Fruit fly (Drosophila melanogaster): Measurements from ENCODE around the gene Sry-delta.

The Sry-delta gene

DNA sequence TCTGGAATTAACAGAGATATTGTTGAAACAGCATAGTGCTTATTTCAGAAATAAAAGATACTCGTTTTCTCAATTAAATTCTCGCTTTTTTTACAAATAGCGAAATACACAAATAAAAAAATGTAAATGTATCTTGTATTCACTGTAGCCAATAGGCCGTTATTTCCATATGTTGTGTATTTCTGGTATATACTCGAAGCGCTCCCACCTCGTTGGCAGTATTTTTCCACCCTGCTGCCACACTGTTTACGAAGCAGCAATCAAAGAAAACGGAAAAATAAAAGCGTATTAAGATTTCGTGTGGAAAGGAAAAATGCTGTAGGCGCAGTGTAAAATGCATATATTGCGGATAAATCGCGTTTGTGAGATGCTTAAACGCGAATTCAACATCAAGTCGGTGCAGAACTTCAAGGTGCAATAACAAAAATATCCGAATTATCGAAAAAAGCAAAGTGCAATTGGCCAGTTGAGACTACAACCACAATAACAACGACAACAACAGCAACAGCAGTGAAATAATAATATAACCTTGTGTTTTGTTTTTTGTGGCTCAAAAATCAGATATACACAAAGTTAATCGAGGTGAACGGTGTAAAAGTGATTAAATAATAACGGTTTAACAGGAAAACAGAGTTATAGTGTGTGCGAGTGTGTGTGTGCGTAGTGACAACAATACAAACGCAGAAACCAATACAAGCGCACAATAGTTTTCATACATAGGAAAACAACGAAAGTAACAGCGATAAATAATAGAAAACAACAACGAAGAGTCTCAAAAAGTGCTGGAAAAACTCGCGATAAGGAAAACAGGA is 15.1 kb downstream of the Sry-delta start, which contains the start of gene sima (continued):
- TF ChIP-seq Scr (GFP tag; IDR thresholded peaks at IDR 0.05; ENCODE audit: partially characterized antibody) (peak; percentile 32; the same call in 1 of the 2 replicates), ttk (GFP tag; IDR thresholded peaks at IDR 0.05) (peak; percentile 30), CG4820 (GFP tag; optimal IDR thresholded peaks at IDR 0.05) (peak; percentile 8), tll (GFP tag; optimal IDR thresholded peaks at IDR 0.05) (no peak), pan (optimal IDR thresholded peaks at IDR 0.05) (no peak), pan (GFP tag; optimal IDR thresholded peaks at IDR 0.05 in 1 of 2, IDR thresholded peaks at IDR 0.05 in 1 of 2) (peak in 1 of 2 experiments; percentile 65), Blimp-1 (GFP tag; optimal IDR thresholded peaks at IDR 0.05) (peak; percentile 17), CG10321 (GFP tag; IDR thresholded peaks at IDR 0.05) (no peak), p53 (GFP tag; optimal IDR thresholded peaks at IDR 0.05) (peak; percentile 27), CG13287 (GFP tag; IDR thresholded peaks at IDR 0.05; ENCODE audit: partially characterized antibody) (peak; percentile 25; the same call in 1 of the 2 replicates), CG2678 (tag; optimal IDR thresholded peaks at IDR 0.05) (peak; percentile 28), CG16863 (GFP tag; optimal IDR thresholded peaks at IDR 0.05) (peak; percentile 23), chif (GFP tag; optimal IDR thresholded peaks at IDR 0.05) (peak; percentile 4 to 18), CG13775 (GFP tag; optimal IDR thresholded peaks at IDR 0.05) (no peak), ranshi (GFP tag; IDR thresholded peaks at IDR 0.05) (no peak), unc-4 (GFP tag; IDR thresholded peaks at IDR 0.05; ENCODE audit: partially characterized antibody) (0 out of 2 replicates have a peak, but pooled peaks have one; percentile 19), CG2120 (GFP tag; optimal IDR thresholded peaks at IDR 0.05) (peak; percentile 65)

DNA sequence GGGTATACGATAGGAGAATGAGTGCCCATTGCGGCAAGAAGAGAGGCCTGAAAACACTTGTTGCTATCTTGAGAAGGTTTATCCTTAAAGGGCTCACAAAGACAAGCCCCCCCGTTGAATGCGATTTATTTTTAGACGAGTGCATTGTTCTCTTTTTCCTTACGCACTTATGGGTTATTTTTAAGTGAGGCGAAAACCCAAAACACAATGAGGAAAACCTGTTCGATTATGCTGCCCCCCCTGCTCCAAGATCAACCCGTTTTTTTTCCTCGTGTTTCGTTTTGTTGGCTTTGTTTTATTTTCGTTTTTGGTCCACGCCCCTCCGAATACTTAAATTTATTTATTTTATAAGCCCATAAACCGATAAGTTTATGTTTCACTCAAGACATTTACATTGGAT is 16.8 kb downstream of the Sry-delta start:
- TF ChIP-seq oc (tag; optimal IDR thresholded peaks at IDR 0.05), result peak; percentile 62
- TF ChIP-seq pros (GFP tag; optimal IDR thresholded peaks at IDR 0.05), result peak; percentile 3
- TF ChIP-seq CG34224 (GFP tag; IDR thresholded peaks at IDR 0.05; ENCODE audit: partially characterized antibody), result peak; percentile 28; the same call in 1 of the 3 replicates
- no peak for TF ChIP-seq CG31441 (GFP tag; IDR thresholded peaks at IDR 0.05)
- TF ChIP-seq abd-A (tag; optimal IDR thresholded peaks at IDR 0.05), result peak; percentile 15
- peak; percentile 56; the same call in 1 of the 4 replicates for TF ChIP-seq chinmo (GFP tag; IDR thresholded peaks at IDR 0.05; ENCODE audit: partially characterized antibody)
- TF ChIP-seq kah (GFP tag; optimal IDR thresholded peaks at IDR 0.05), result peak; percentile 50
- peak; percentile 50 for TF ChIP-seq nom (GFP tag; optimal IDR thresholded peaks at IDR 0.05)
- TF ChIP-seq kni (GFP tag; optimal IDR thresholded peaks at IDR 0.05), result peak; percentile 1
- 0 out of 2 replicates have a peak, but pooled peaks have one; percentile 23 for TF ChIP-seq CG14441 (GFP tag; IDR thresholded peaks at IDR 0.05)
- 0 out of 2 replicates have a peak, but pooled peaks have one; percentile 23 for TF ChIP-seq bbx (GFP tag; IDR thresholded peaks at IDR 0.05; ENCODE audit: partially characterized antibody)
- TF ChIP-seq CG12391 (tag; optimal IDR thresholded peaks at IDR 0.05), result no peak
- no peak for TF ChIP-seq fru (optimal IDR thresholded peaks at IDR 0.05)
- TF ChIP-seq zfh2 (GFP tag; optimal IDR thresholded peaks at IDR 0.05), result no peak
- peak; percentile 18; the same call in 1 of the 2 replicates for TF ChIP-seq crol (GFP tag; IDR thresholded peaks at IDR 0.05)

DNA sequence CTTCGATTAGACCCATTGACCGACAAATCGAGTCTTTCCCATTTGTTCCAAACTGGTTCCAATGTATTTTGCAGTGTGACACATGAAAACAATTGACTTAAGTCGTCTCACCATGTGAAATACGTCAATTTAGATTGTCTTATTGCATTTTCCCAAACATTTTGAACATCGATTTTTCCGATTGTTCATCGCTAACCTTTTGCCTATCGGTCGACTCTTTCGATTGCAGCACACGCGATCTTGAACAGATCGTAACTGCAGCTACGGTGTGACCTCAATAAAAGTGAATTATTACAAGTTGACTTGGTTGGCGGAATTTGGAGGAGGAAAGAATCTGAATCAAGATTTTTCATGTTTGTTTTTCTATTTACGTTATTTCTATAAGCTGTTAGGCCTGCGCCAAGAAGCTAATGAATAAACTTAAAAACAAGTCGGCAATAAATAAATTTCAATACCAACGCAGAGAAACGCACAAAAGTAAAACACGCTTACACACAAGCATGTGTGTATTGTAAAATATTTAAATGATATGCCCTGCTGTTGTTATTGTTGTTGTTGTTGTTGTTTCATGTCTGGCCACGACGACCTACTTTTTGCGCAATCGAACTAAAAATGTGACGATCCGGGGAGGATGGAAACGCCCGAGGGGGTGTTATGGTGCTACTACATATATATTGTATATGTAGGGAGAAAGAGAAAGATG is 17.5 kb downstream of the Sry-delta start:
- TF ChIP-seq crol (GFP tag; IDR thresholded peaks at IDR 0.05) (peak; percentile 94), CG10654 (GFP tag; optimal IDR thresholded peaks at IDR 0.05) (no peak), CG32767 (GFP tag; IDR thresholded peaks at IDR 0.05) (no peak), aop (GFP tag; IDR thresholded peaks at IDR 0.05) (no peak), Awh (GFP tag; IDR thresholded peaks at IDR 0.05) (no peak), sd (tag; optimal IDR thresholded peaks at IDR 0.05) (peak; percentile 83), CG3995 (GFP tag; optimal IDR thresholded peaks at IDR 0.05) (no peak), CG13775 (GFP tag; optimal IDR thresholded peaks at IDR 0.05) (no peak), H2.0 (GFP tag; IDR thresholded peaks at IDR 0.05) (no peak), CG34376 (GFP tag; optimal IDR thresholded peaks at IDR 0.05) (peak; percentile 56), Rfx (GFP tag; IDR thresholded peaks at IDR 0.05) (no peak), ase (GFP tag; IDR thresholded peaks at IDR 0.05) (no peak), NFAT (GFP tag; IDR thresholded peaks at IDR 0.05) (no peak), gro (GFP tag; optimal IDR thresholded peaks at IDR 0.05) (no peak), sob (GFP tag; IDR thresholded peaks at IDR 0.05) (no peak), Mrtf (GFP tag; IDR thresholded peaks at IDR 0.05) (no peak)
